Fruit fly (Drosophila melanogaster): ENCODE data around the gene phu.
A peak's percentile ranks its signal among the peaks of the same experiment; 100 is the strongest.

phu gene

DNA sequence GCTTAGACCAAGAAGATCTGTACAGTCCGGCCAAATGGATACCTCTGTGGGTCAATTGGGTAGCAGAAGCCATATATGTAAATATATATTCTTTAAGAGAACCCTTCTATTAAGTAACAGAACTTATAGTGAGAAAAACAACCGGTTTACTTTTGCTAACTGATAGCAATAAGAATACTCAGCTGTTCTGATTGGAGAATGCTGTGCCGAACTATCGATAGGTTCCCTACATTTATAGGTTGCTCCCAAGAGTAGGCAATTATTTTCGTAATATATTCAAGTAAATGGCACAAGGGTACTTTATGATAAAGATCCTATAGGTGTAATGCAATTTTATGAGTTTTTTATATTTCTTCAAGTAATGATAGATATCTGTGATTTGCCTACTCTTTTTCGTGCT is 38.2 kb upstream of the phu start, which contains the start of gene GstZ1 (continued):
- no peak for TF ChIP-seq CG4404 (GFP tag; IDR thresholded peaks at IDR 0.05)
- TF ChIP-seq CG31388 (GFP tag; optimal IDR thresholded peaks at IDR 0.05), result no peak
- no peak; the same call in 1 of the 2 replicates for TF ChIP-seq amos (GFP tag; IDR thresholded peaks at IDR 0.05; ENCODE audit: partially characterized antibody)
- no peak for TF ChIP-seq h (optimal IDR thresholded peaks at IDR 0.05)
- TF ChIP-seq CG17802 (tag; optimal IDR thresholded peaks at IDR 0.05), result no peak
- no peak for TF ChIP-seq CG3281 (GFP tag; optimal IDR thresholded peaks at IDR 0.05)
- TF ChIP-seq bcd (GFP tag; optimal IDR thresholded peaks at IDR 0.05), result no peak
- no peak for TF ChIP-seq CG12219 (GFP tag; optimal IDR thresholded peaks at IDR 0.05)
- TF ChIP-seq p53 (GFP tag; optimal IDR thresholded peaks at IDR 0.05), result no peak
- TF ChIP-seq aop (GFP tag; IDR thresholded peaks at IDR 0.05), result no peak
- no peak for TF ChIP-seq Dip3 (GFP tag; optimal IDR thresholded peaks at IDR 0.05)
- no peak for TF ChIP-seq Dbx (GFP tag; IDR thresholded peaks at IDR 0.05)
- no peak for TF ChIP-seq mirr (GFP tag; optimal IDR thresholded peaks at IDR 0.05)
- no peak for TF ChIP-seq CG15479 (GFP tag; optimal IDR thresholded peaks at IDR 0.05)
- TF ChIP-seq slp2 (GFP tag; optimal IDR thresholded peaks at IDR 0.05), result no peak
- no peak for TF ChIP-seq ato (GFP tag; IDR thresholded peaks at IDR 0.05; ENCODE audit: partially characterized antibody)
- no peak for TF ChIP-seq pnt (GFP tag; optimal IDR thresholded peaks at IDR 0.05)
- TF ChIP-seq danr (GFP tag; IDR thresholded peaks at IDR 0.05), result no peak
- no peak for TF ChIP-seq MESR4 (GFP tag; optimal IDR thresholded peaks at IDR 0.05)
- TF ChIP-seq ci (GFP tag; IDR thresholded peaks at IDR 0.05), result no peak
- TF ChIP-seq oc (tag; optimal IDR thresholded peaks at IDR 0.05), result no peak
- TF ChIP-seq CG9437 (GFP tag; optimal IDR thresholded peaks at IDR 0.05), result no peak
- no peak for TF ChIP-seq nom (GFP tag; optimal IDR thresholded peaks at IDR 0.05)
- no peak for TF ChIP-seq GATAe (GFP tag; conservative IDR thresholded peaks at IDR 0.05)
- TF ChIP-seq CG2116 (GFP tag; optimal IDR thresholded peaks at IDR 0.05), result peak; percentile 16
- TF ChIP-seq CG11085 (GFP tag; IDR thresholded peaks at IDR 0.05), result no peak
- TF ChIP-seq Pdp1 (GFP tag; optimal IDR thresholded peaks at IDR 0.05), result peak in 1 of 2 experiments; percentile 21
- TF ChIP-seq pzg (GFP tag; optimal IDR thresholded peaks at IDR 0.05), result peak; percentile 33
- TF ChIP-seq CG12769 (tag; optimal IDR thresholded peaks at IDR 0.05), result no peak
- no peak for TF ChIP-seq ham (GFP tag; IDR thresholded peaks at IDR 0.05)
- TF ChIP-seq TFAM (GFP tag; optimal IDR thresholded peaks at IDR 0.05), result no peak
- TF ChIP-seq gcm2 (GFP tag; optimal IDR thresholded peaks at IDR 0.05), result no peak
- no peak for TF ChIP-seq CG14667 (GFP tag; IDR thresholded peaks at IDR 0.05)
- TF ChIP-seq Fer2 (tag; optimal IDR thresholded peaks at IDR 0.05), result no peak
- peak; percentile 72 for TF ChIP-seq BEAF-32 (GFP tag; optimal IDR thresholded peaks at IDR 0.05)
- no peak for TF ChIP-seq CG9876 (GFP tag; optimal IDR thresholded peaks at IDR 0.05)
- TF ChIP-seq grn (GFP tag; optimal IDR thresholded peaks at IDR 0.05), result peak; percentile 49
- TF ChIP-seq CTCF (GFP tag; optimal IDR thresholded peaks at IDR 0.05), result no peak
- no peak for TF ChIP-seq CG6813 (GFP tag; optimal IDR thresholded peaks at IDR 0.05)
- no peak for TF ChIP-seq dysf (GFP tag; IDR thresholded peaks at IDR 0.05)
- TF ChIP-seq HLH4C (GFP tag; IDR thresholded peaks at IDR 0.05; ENCODE audit: partially characterized antibody), result no peak; the same call in 2 of the 3 replicates
- TF ChIP-seq CG8478 (optimal IDR thresholded peaks at IDR 0.05), result no peak
- no peak for TF ChIP-seq cas (GFP tag; IDR thresholded peaks at IDR 0.05)
- no peak for TF ChIP-seq CG16863 (GFP tag; optimal IDR thresholded peaks at IDR 0.05)
